Worm (Caenorhabditis elegans) whole organism, early embryonic: ENCODE measurements around the gene lipl-1.

ENCODE experiments used
- B0310.2 ChIP-seq: sonication (generic microtip); optimal IDR thresholded peaks from 2 replicates; lab custom pipeline; 2016; ENCODE audit warnings: mild to moderate bottlenecking, missing genetic modification characterization, missing compliant biosample characterization
- F13C5.2 ChIP-seq: sonication (generic microtip); optimal IDR thresholded peaks from 2 replicates; lab custom pipeline; 2017; ENCODE audit warnings: mild to moderate bottlenecking, missing genetic modification characterization, inconsistent platforms, missing compliant biosample characterization
- aly-1 ChIP-seq: sonication (generic microtip); optimal IDR thresholded peaks from 2 replicates; lab custom pipeline; 2016; ENCODE audit warnings: missing genetic modification characterization, missing compliant biosample characterization
- ama-1 ChIP-seq: fragments of 150-350 bp; optimal IDR thresholded peaks from 2 replicates; lab custom pipeline; 2014
- ceh-13 ChIP-seq: fragments of 200-800 bp; sonication (Bioruptor generic); optimal IDR thresholded peaks from 2 replicates; lab custom pipeline; 2018; ENCODE audit warnings: mild to moderate bottlenecking, missing genetic modification characterization, missing compliant biosample characterization
- ceh-36 ChIP-seq: sonication (generic microtip); optimal IDR thresholded peaks from 2 replicates; lab custom pipeline; 2016; ENCODE audit warnings: missing genetic modification characterization, inconsistent platforms, missing compliant biosample characterization
- ets-7 ChIP-seq: sonication (generic microtip); optimal IDR thresholded peaks from 2 replicates; lab custom pipeline; 2016; ENCODE audit warnings: missing genotype, missing genetic modification characterization, missing compliant biosample characterization
- flt-1 ChIP-seq: fragments of 200-800 bp; sonication (Bioruptor generic); IDR thresholded peaks from 2 replicates; pipeline ENCODE4 v1.3.6; 2022; ENCODE audit warnings: missing genetic modification characterization, missing compliant biosample characterization
- hmbx-1 ChIP-seq: sonication (generic microtip); optimal IDR thresholded peaks from 2 replicates; lab custom pipeline; 2016; ENCODE audit warnings: mild to moderate bottlenecking, missing genetic modification characterization, missing compliant biosample characterization
- hmg-4 ChIP-seq: fragments of 200-800 bp; sonication (Bioruptor generic); optimal IDR thresholded peaks from 2 replicates; lab custom pipeline; 2018; ENCODE audit warnings: mild to moderate bottlenecking, missing genetic modification characterization, missing compliant biosample characterization
- hnd-1 ChIP-seq: sonication (generic microtip); optimal IDR thresholded peaks from 2 replicates; lab custom pipeline; 2016; ENCODE audit warnings: missing genetic modification characterization, missing compliant biosample characterization
- pes-1 ChIP-seq: fragments of 200-800 bp; sonication (Bioruptor generic); IDR thresholded peaks from 2 replicates; pipeline ENCODE4 v1.3.6; 2022; ENCODE audit warnings: missing genetic modification reagents, missing genetic modification characterization, missing compliant biosample characterization
- scrt-1 ChIP-seq: fragments of 200-800 bp; sonication (Bioruptor generic); IDR thresholded peaks from 2 replicates; pipeline ENCODE4 v1.3.6; 2022; ENCODE audit warnings: missing genetic modification characterization, missing compliant biosample characterization
- sea-1 ChIP-seq: fragments of 200-800 bp; sonication (Bioruptor generic); conservative IDR thresholded peaks from 2 replicates; pipeline ENCODE4 v1.3.6; 2022; ENCODE audit warnings: missing genetic modification characterization, missing compliant biosample characterization
- tbx-11 ChIP-seq: fragments of 200-800 bp; sonication (Bioruptor generic); IDR thresholded peaks from 2 replicates; pipeline ENCODE4 v1.3.6; 2022; ENCODE audit warnings: missing genetic modification characterization, missing compliant biosample characterization
- tbx-37 ChIP-seq: fragments of 200-800 bp; sonication (Bioruptor generic); conservative IDR thresholded peaks from 2 replicates; pipeline ENCODE4 v1.3.6; 2022; ENCODE audit warnings: missing genetic modification reagents, missing genetic modification characterization, missing compliant biosample characterization
- tra-4 ChIP-seq: sonication (generic microtip); optimal IDR thresholded peaks from 2 replicates; lab custom pipeline; 2017; ENCODE audit warnings: missing genetic modification characterization, missing compliant biosample characterization

Gene lipl-1

DNA sequence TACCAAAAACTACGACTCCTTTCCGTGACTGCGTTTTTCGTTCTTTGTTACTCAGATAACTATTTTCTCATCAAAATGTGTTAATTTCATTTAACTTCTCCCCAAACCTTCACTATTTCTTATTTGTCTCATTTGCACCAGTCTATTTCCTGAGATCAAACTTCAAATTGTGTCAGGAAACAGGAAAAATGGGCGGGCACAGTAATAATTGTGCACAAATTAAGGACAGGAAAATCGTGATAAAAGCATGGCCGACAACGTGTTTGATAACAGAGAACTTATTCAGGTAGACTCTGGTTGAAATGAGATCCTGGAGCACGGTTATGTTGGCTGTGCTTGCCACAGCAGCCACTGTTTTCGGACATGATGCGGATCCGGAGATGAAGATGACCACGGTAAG, at the start of gene lipl-1:
lipl-1 (plus strand) TSS at position 282 of the 400 bp plus-strand sequence.
- TF ChIP-seq tbx-11 (GFP tag; lab: Robert Waterston, UW) = no peak
- TF ChIP-seq sea-1 (GFP tag; lab: Robert Waterston, UW) = no peak
- no peak for TF ChIP-seq F13C5.2
- TF ChIP-seq hmbx-1 (tag; lab: Kevin White, UChicago) = no peak
- TF ChIP-seq hnd-1 = no peak
- TF ChIP-seq aly-1 (tag; lab: Kevin White, UChicago) = no peak
- TF ChIP-seq B0310.2 (tag; lab: Kevin White, UChicago) = no peak
- TF ChIP-seq flt-1 (GFP tag; lab: Robert Waterston, UW) = no peak
- no peak for TF ChIP-seq ceh-36 (tag; lab: Kevin White, UChicago)
- TF ChIP-seq hmg-4 (GFP tag; lab: Kevin White, UChicago) = no peak
- no peak for TF ChIP-seq ets-7
- TF ChIP-seq ama-1 = no peak
- TF ChIP-seq pes-1 (GFP tag; lab: Robert Waterston, UW) = no peak
- no peak for TF ChIP-seq ceh-13 (GFP tag; lab: Kevin White, UChicago)
- TF ChIP-seq tra-4 (tag; lab: Kevin White, UChicago) = no peak
- no peak for TF ChIP-seq tbx-37 (GFP tag; lab: Robert Waterston, UW)
- TF ChIP-seq scrt-1 = no peak

DNA sequence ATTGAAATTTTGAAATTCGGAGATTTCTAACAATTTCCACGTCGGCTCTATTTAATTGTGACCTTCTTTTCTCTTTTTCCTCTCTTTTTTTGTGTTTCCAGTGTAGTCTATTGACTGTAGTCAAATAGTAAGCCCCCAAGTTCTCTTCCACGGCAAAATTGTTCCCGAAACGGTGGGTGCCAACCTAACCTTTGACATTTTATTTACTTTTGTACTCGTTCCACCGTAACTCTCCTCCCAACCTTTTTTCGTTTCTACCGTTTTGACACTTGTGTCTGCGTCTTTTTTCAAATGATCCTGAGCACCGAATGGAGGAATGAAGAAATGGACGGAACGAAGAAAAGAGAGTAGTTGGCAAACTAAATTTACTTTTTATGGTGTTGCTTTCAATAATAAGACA, 49.0 kb upstream of the lipl-1 start:
- TF ChIP-seq ceh-13 (GFP tag; lab: Kevin White, UChicago) (no peak), ceh-36 (tag; lab: Kevin White, UChicago) (no peak), hnd-1 (no peak), scrt-1 (no peak), sea-1 (GFP tag; lab: Robert Waterston, UW) (no peak), B0310.2 (tag; lab: Kevin White, UChicago) (no peak), ets-7 (no peak), ama-1 (no peak), pes-1 (GFP tag; lab: Robert Waterston, UW) (no peak), tbx-37 (GFP tag; lab: Robert Waterston, UW) (no peak), aly-1 (tag; lab: Kevin White, UChicago) (no peak), F13C5.2 (no peak), hmbx-1 (tag; lab: Kevin White, UChicago) (no peak), tbx-11 (GFP tag; lab: Robert Waterston, UW) (no peak), hmg-4 (GFP tag; lab: Kevin White, UChicago) (no peak), flt-1 (GFP tag; lab: Robert Waterston, UW) (no peak), tra-4 (tag; lab: Kevin White, UChicago) (no peak)

DNA sequence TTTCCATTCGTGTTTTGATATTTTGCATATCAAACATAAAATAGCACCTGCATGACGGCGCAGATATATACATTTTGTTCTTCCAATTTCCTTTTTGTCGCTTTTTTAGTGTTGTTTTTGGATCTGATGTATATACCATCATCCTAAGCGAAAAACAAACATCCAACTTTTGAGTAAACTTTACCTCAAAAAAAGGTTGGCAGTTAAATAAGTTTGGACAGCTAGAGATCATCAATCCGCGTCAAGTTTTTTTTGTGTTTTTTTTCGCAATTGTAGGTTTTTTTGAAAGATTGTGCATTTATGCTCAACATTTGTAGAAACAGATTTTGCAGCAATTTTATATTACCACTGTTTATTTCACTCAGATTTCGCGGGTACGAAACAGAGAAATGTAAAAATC, 48.0 kb upstream of the lipl-1 start, which contains the start of gene bus-19:
bus-19 (plus strand) TSS at position 301 of the 400 bp plus-strand sequence.
- no peak for TF ChIP-seq aly-1 (tag; lab: Kevin White, UChicago)
- no peak for TF ChIP-seq scrt-1
- no peak for TF ChIP-seq B0310.2 (tag; lab: Kevin White, UChicago)
- no peak for TF ChIP-seq hnd-1
- TF ChIP-seq tra-4 (tag; lab: Kevin White, UChicago) = no peak
- TF ChIP-seq pes-1 (GFP tag; lab: Robert Waterston, UW) = no peak

DNA sequence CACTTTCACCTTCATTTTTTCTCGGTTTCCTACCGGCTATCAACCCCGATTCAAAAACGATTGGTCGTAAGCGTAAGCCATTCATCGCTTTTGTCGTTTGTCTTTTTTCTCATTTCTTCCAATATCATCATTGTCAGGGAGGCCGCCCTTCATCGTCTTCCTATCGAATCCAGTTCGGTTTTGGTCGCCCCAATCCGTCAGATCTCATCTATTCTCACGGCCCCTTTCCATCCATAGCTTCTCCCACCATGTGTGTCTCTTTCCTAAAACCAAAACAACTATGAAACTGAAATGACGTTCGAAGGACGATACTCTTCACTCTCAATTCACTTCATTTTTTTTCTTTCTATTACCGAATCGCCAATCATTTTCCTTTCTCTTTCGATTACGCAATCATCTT, 43.9 kb upstream of the lipl-1 start:
- TF ChIP-seq scrt-1 (no peak), ceh-36 (tag; lab: Kevin White, UChicago) (no peak), pes-1 (GFP tag; lab: Robert Waterston, UW) (no peak), hmg-4 (GFP tag; lab: Kevin White, UChicago) (no peak), ceh-13 (GFP tag; lab: Kevin White, UChicago) (no peak), flt-1 (GFP tag; lab: Robert Waterston, UW) (no peak), sea-1 (GFP tag; lab: Robert Waterston, UW) (no peak), hnd-1 (no peak), aly-1 (tag; lab: Kevin White, UChicago) (no peak)

- TF ChIP-seq ets-7 = no peak
- no peak for TF ChIP-seq hmbx-1 (tag; lab: Kevin White, UChicago)
- TF ChIP-seq sea-1 (GFP tag; lab: Robert Waterston, UW) = no peak
- TF ChIP-seq tra-4 (tag; lab: Kevin White, UChicago) = no peak
- TF ChIP-seq ama-1 = no peak
- TF ChIP-seq aly-1 (tag; lab: Kevin White, UChicago) = no peak
- TF ChIP-seq ceh-13 (GFP tag; lab: Kevin White, UChicago) = no peak
- TF ChIP-seq B0310.2 (tag; lab: Kevin White, UChicago) = no peak
- no peak for TF ChIP-seq ceh-36 (tag; lab: Kevin White, UChicago)
- TF ChIP-seq hmg-4 (GFP tag; lab: Kevin White, UChicago) = no peak
- TF ChIP-seq flt-1 (GFP tag; lab: Robert Waterston, UW) = no peak
- no peak for TF ChIP-seq F13C5.2
- TF ChIP-seq tbx-37 (GFP tag; lab: Robert Waterston, UW) = no peak
- no peak for TF ChIP-seq hnd-1
- TF ChIP-seq tbx-11 (GFP tag; lab: Robert Waterston, UW) = no peak
- TF ChIP-seq scrt-1 = no peak
Observed at ce11 chrV:12876708-12877107, 43.1 kb upstream of the lipl-1 start.

- TF ChIP-seq ets-7 (no peak), pes-1 (GFP tag; lab: Robert Waterston, UW) (no peak), tbx-37 (GFP tag; lab: Robert Waterston, UW) (no peak), hmg-4 (GFP tag; lab: Kevin White, UChicago) (no peak), F13C5.2 (no peak), tbx-11 (GFP tag; lab: Robert Waterston, UW) (no peak), sea-1 (GFP tag; lab: Robert Waterston, UW) (no peak), hnd-1 (no peak), ceh-13 (GFP tag; lab: Kevin White, UChicago) (no peak), scrt-1 (no peak), ama-1 (no peak), B0310.2 (tag; lab: Kevin White, UChicago) (no peak)
Observed at ce11 chrV:12877579-12877978, 42.2 kb upstream of the lipl-1 start.

DNA sequence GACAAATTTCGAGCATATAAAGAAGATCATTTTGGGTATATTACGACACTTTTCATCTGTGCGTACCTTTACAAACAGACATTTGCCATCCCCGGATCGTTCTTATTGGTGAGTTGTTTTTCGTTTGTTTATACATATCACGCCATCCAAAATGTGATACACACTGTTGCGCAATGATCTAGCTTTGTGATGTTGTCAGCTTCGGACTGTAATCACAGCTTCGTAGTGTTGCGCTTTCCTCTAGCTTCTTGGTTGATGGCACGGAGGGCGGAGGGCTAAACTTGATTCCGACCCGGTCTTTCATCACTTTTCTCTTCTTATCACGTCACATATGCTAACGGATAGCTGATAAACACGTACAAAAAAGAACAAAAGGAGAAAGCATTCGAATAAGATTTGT, 40.4 kb upstream of the lipl-1 start:
- TF ChIP-seq B0310.2 (tag; lab: Kevin White, UChicago) (no peak), hmg-4 (GFP tag; lab: Kevin White, UChicago) (no peak), tbx-37 (GFP tag; lab: Robert Waterston, UW) (no peak), ets-7 (no peak), flt-1 (GFP tag; lab: Robert Waterston, UW) (no peak), tra-4 (tag; lab: Kevin White, UChicago) (no peak), aly-1 (tag; lab: Kevin White, UChicago) (no peak), hnd-1 (no peak), ceh-13 (GFP tag; lab: Kevin White, UChicago) (no peak), sea-1 (GFP tag; lab: Robert Waterston, UW) (no peak), hmbx-1 (tag; lab: Kevin White, UChicago) (no peak), ama-1 (no peak), tbx-11 (GFP tag; lab: Robert Waterston, UW) (no peak), pes-1 (GFP tag; lab: Robert Waterston, UW) (no peak), scrt-1 (no peak), ceh-36 (tag; lab: Kevin White, UChicago) (no peak), F13C5.2 (no peak)
